Worm (Caenorhabditis elegans) whole organism, L1 larva: ENCODE measurements around the gene pqn-68.
A peak's percentile ranks its signal among the peaks of the same experiment; 100 is the strongest.

Experiments
- C04F5.9 ChIP-seq: sonication (generic microtip); optimal IDR thresholded peaks from 2 replicates; lab custom pipeline; 2016; ENCODE audit warnings: missing genetic modification characterization, missing compliant biosample characterization
- C34B4.2 ChIP-seq: sonication (generic microtip); optimal IDR thresholded peaks from 2 replicates; lab custom pipeline; 2017; ENCODE audit warnings: mild to moderate bottlenecking, missing genetic modification characterization, missing compliant biosample characterization
- F16B12.6 ChIP-seq: fragments of 150-350 bp; optimal IDR thresholded peaks from 2 replicates; lab custom pipeline; 2014; ENCODE audit warnings: missing biosample characterization, missing genetic modification characterization
- Y116A8C.19 ChIP-seq: sonication (generic microtip); optimal IDR thresholded peaks from 2 replicates; lab custom pipeline; 2016; ENCODE audit warnings: missing compliant biosample characterization, missing genetic modification characterization, borderline replicate concordance
- aly-2 ChIP-seq: fragments of 150-350 bp; optimal IDR thresholded peaks from 2 replicates; lab custom pipeline; 2014; ENCODE audit warnings: missing biosample characterization, missing genetic modification characterization
- ama-1 ChIP-seq: fragments of 150-350 bp; optimal IDR thresholded peaks from 2 replicates; lab custom pipeline; 2014
- ceh-8 ChIP-seq: fragments of 200-800 bp; sonication (Bioruptor generic); optimal IDR thresholded peaks from 2 replicates; lab custom pipeline; 2018; ENCODE audit warnings: mild to moderate bottlenecking, missing genetic modification characterization, moderate library complexity, missing compliant biosample characterization
- ceh-82 ChIP-seq, 3 experiments: fragments of 150-350 bp in 1 of 3; sonication (generic microtip) in 2 of 3; optimal IDR thresholded peaks; 2 replicates each; lab custom pipeline; 2014 to 2017; ENCODE audit warnings: missing biosample characterization in 3 of 3, missing genetic modification characterization in 3 of 3
- ceh-88 ChIP-seq: fragments of 200-800 bp; sonication (Bioruptor generic); IDR thresholded peaks from 2 replicates; pipeline ENCODE4 v1.3.6; 2022; ENCODE audit warnings: missing genetic modification characterization, missing compliant biosample characterization
- ceh-90 ChIP-seq: sonication (generic microtip); optimal IDR thresholded peaks from 2 replicates; lab custom pipeline; 2016; ENCODE audit warnings: missing genetic modification characterization, missing compliant biosample characterization
- ces-1 ChIP-seq: fragments of 150-350 bp; optimal IDR thresholded peaks from 2 replicates; lab custom pipeline; 2014; ENCODE audit warnings: missing biosample characterization, missing genetic modification reagents, missing genetic modification characterization
- dpl-1 ChIP-seq, 3 experiments: fragments of 150-350 bp in 2 of 3; sonication (generic microtip) in 1 of 3; optimal IDR thresholded peaks; 2 replicates each; lab custom pipeline; 2014 to 2017; ENCODE audit warnings: missing biosample characterization in 3 of 3, missing genetic modification characterization in 3 of 3, missing genetic modification reagents in 3 of 3
- efl-1 ChIP-seq, 4 experiments: fragments of 150-350 bp; optimal IDR thresholded peaks in 3 of 4; peaks in 1 of 4; 1 replicate in 1 of 4; 2 replicates in 3 of 4; lab custom pipeline; 2014; ENCODE audit warnings: missing biosample characterization in 2 of 4, missing genetic modification characterization in 2 of 4, missing genetic modification reagents in 2 of 4
- efl-3 ChIP-seq: fragments of 200-800 bp; sonication (Bioruptor generic); optimal IDR thresholded peaks from 2 replicates; lab custom pipeline; 2018; ENCODE audit warnings: mild to moderate bottlenecking, missing genetic modification characterization, missing compliant biosample characterization
- egl-13 ChIP-seq: sonication (generic microtip); optimal IDR thresholded peaks from 2 replicates; lab custom pipeline; 2016; ENCODE audit warnings: missing genotype, missing genetic modification reagents, missing genetic modification characterization, missing compliant biosample characterization
- egl-27 ChIP-seq, 2 experiments: fragments of 150-350 bp in 1 of 2; sonication (generic microtip); optimal IDR thresholded peaks; 3 replicates each; lab custom pipeline; 2017 to 2018; ENCODE audit warnings: missing biosample characterization in 2 of 2, missing genetic modification characterization in 2 of 2, missing genetic modification reagents in 2 of 2
- elt-2 ChIP-seq: sonication (generic microtip); optimal IDR thresholded peaks from 2 replicates; lab custom pipeline; 2016; ENCODE audit warnings: missing genetic modification characterization, mild to moderate bottlenecking, inconsistent platforms, missing compliant biosample characterization, missing genetic modification reagents
- elt-3 ChIP-seq, 6 experiments: fragments of 150-350 bp in 1 of 6; sonication (generic microtip); optimal IDR thresholded peaks; 2 replicates each; lab custom pipeline; 2017 to 2018; ENCODE audit warnings: missing biosample characterization in 6 of 6, missing genetic modification characterization in 6 of 6, inconsistent platforms in 1 of 6
- ets-5 ChIP-seq: fragments of 200-800 bp; sonication (Bioruptor generic); IDR thresholded peaks from 2 replicates; pipeline ENCODE4 v1.3.6; 2022; ENCODE audit warnings: missing genetic modification characterization, missing compliant biosample characterization
- fkh-4 ChIP-seq: sonication (generic microtip); optimal IDR thresholded peaks from 2 replicates; lab custom pipeline; 2016; ENCODE audit warnings: missing compliant biosample characterization, missing genetic modification characterization, borderline replicate concordance
- fkh-8 ChIP-seq: sonication (generic microtip); optimal IDR thresholded peaks from 2 replicates; lab custom pipeline; 2016; ENCODE audit warnings: mild to moderate bottlenecking, missing genetic modification characterization, missing compliant biosample characterization
- hlh-17 ChIP-seq: fragments of 200-800 bp; sonication (Bioruptor generic); optimal IDR thresholded peaks from 2 replicates; lab custom pipeline; 2018; ENCODE audit warnings: missing genetic modification characterization, mild to moderate bottlenecking, missing compliant biosample characterization, moderate library complexity, borderline replicate concordance
- hpl-2 ChIP-seq: fragments of 150-350 bp; optimal IDR thresholded peaks from 2 replicates; lab custom pipeline; 2014; ENCODE audit warnings: missing biosample characterization, missing genetic modification reagents, missing genetic modification characterization
- irx-1 ChIP-seq: sonication (generic microtip); optimal IDR thresholded peaks from 2 replicates; lab custom pipeline; 2016; ENCODE audit warnings: missing genetic modification characterization, missing compliant biosample characterization
- jun-1 ChIP-seq: fragments of 150-350 bp; optimal IDR thresholded peaks from 2 replicates; lab custom pipeline; 2014; ENCODE audit warnings: missing biosample characterization, missing genetic modification reagents, missing genetic modification characterization
- lin-14 ChIP-seq: fragments of 200-800 bp; sonication (Bioruptor generic); optimal IDR thresholded peaks from 2 replicates; lab custom pipeline; 2018; ENCODE audit warnings: mild to moderate bottlenecking, missing genetic modification characterization, moderate library complexity, missing compliant biosample characterization
- lin-15B ChIP-seq: fragments of 150-350 bp; sonication (generic microtip); optimal IDR thresholded peaks from 3 replicates; lab custom pipeline; 2014; ENCODE audit warnings: missing biosample characterization, missing genetic modification characterization
- lin-35 ChIP-seq, 2 experiments: fragments of 150-350 bp; optimal IDR thresholded peaks; 2 replicates each; lab custom pipeline; 2014; ENCODE audit warnings: missing biosample characterization in 2 of 2, missing genetic modification characterization in 2 of 2, missing genetic modification reagents in 2 of 2
- lin-39 ChIP-seq: fragments of 150-350 bp; optimal IDR thresholded peaks from 2 replicates; lab custom pipeline; 2014; ENCODE audit warnings: missing biosample characterization, missing genetic modification reagents, missing genetic modification characterization
- lir-3 ChIP-seq: sonication (generic microtip); optimal IDR thresholded peaks from 2 replicates; lab custom pipeline; 2016; ENCODE audit warnings: mild to moderate bottlenecking, missing genetic modification characterization, moderate library complexity, missing compliant biosample characterization; ENCODE audit not compliant: poor library complexity
- mdl-1 ChIP-seq, 2 experiments: fragments of 150-350 bp; optimal IDR thresholded peaks; 2 replicates each; lab custom pipeline; 2014 to 2017; ENCODE audit warnings: missing biosample characterization in 2 of 2, missing genetic modification characterization in 2 of 2, inconsistent platforms in 1 of 2
- mef-2 ChIP-seq: fragments of 150-350 bp; optimal IDR thresholded peaks from 2 replicates; lab custom pipeline; 2014; ENCODE audit warnings: missing biosample characterization, missing genetic modification characterization
- mep-1 ChIP-seq: fragments of 150-350 bp; optimal IDR thresholded peaks from 2 replicates; lab custom pipeline; 2014; ENCODE audit warnings: missing biosample characterization, missing genetic modification characterization
- nhr-12 ChIP-seq: sonication (generic microtip); optimal IDR thresholded peaks from 2 replicates; lab custom pipeline; 2017; ENCODE audit warnings: missing biosample characterization, missing genetic modification characterization
- nhr-19 ChIP-seq: fragments of 200-800 bp; sonication (Bioruptor generic); conservative IDR thresholded peaks from 2 replicates; pipeline ENCODE4 v1.3.6; 2022; ENCODE audit warnings: missing genetic modification characterization, missing compliant biosample characterization
- nhr-20 ChIP-seq: sonication (generic microtip); optimal IDR thresholded peaks from 2 replicates; lab custom pipeline; 2016; ENCODE audit warnings: mild to moderate bottlenecking, missing genetic modification characterization, missing compliant biosample characterization
- nhr-237 ChIP-seq: fragments of 150-350 bp; optimal IDR thresholded peaks from 2 replicates; lab custom pipeline; 2014; ENCODE audit warnings: missing biosample characterization, missing genetic modification characterization
- nhr-47 ChIP-seq: sonication (generic microtip); optimal IDR thresholded peaks from 2 replicates; lab custom pipeline; 2016; ENCODE audit warnings: mild to moderate bottlenecking, missing genetic modification characterization, moderate library complexity, missing compliant biosample characterization
- nhr-71 ChIP-seq: sonication (generic microtip); optimal IDR thresholded peaks from 2 replicates; lab custom pipeline; 2016; ENCODE audit warnings: mild to moderate bottlenecking, missing genetic modification characterization, moderate library complexity, missing compliant biosample characterization
- nhr-77 ChIP-seq: fragments of 150-350 bp; optimal IDR thresholded peaks from 2 replicates; lab custom pipeline; 2014; ENCODE audit warnings: missing biosample characterization, missing genetic modification characterization
- nhr-84 ChIP-seq: sonication (generic microtip); optimal IDR thresholded peaks from 2 replicates; lab custom pipeline; 2017; ENCODE audit warnings: missing biosample characterization, missing genetic modification characterization
- pax-3 ChIP-seq: fragments of 200-800 bp; sonication (Bioruptor generic); optimal IDR thresholded peaks from 2 replicates; lab custom pipeline; 2018; ENCODE audit warnings: mild to moderate bottlenecking, missing genetic modification characterization, moderate library complexity, missing compliant biosample characterization
- pqm-1 ChIP-seq: sonication (generic microtip); optimal IDR thresholded peaks from 3 replicates; lab custom pipeline; 2017; ENCODE audit warnings: missing biosample characterization, missing genetic modification characterization
- skn-1 ChIP-seq: fragments of 150-350 bp; optimal IDR thresholded peaks from 2 replicates; lab custom pipeline; 2014; ENCODE audit warnings: missing biosample characterization, missing genetic modification characterization
- sox-4 ChIP-seq: sonication (generic microtip); optimal IDR thresholded peaks from 2 replicates; lab custom pipeline; 2016; ENCODE audit warnings: missing genetic modification characterization, missing compliant biosample characterization
- swsn-7 ChIP-seq: sonication (generic microtip); optimal IDR thresholded peaks from 2 replicates; lab custom pipeline; 2016; ENCODE audit warnings: missing genetic modification characterization, missing compliant biosample characterization
- tlp-1 ChIP-seq: fragments of 150-350 bp; optimal IDR thresholded peaks from 2 replicates; lab custom pipeline; 2014; ENCODE audit warnings: missing biosample characterization, missing genetic modification characterization
- unc-30 ChIP-seq: sonication (generic microtip); optimal IDR thresholded peaks from 2 replicates; lab custom pipeline; 2017; ENCODE audit warnings: missing biosample characterization, missing genetic modification characterization
- unc-86 ChIP-seq: sonication (generic microtip); optimal IDR thresholded peaks from 2 replicates; lab custom pipeline; 2016; ENCODE audit warnings: missing genetic modification characterization, missing compliant biosample characterization
- xbp-1 ChIP-seq: sonication (generic microtip); optimal IDR thresholded peaks from 2 replicates; lab custom pipeline; 2016; ENCODE audit warnings: missing genetic modification characterization, missing compliant biosample characterization
- zag-1 ChIP-seq: fragments of 150-350 bp; optimal IDR thresholded peaks from 2 replicates; lab custom pipeline; 2014; ENCODE audit warnings: missing biosample characterization, missing genetic modification characterization
- ztf-4 ChIP-seq: fragments of 150-350 bp; optimal IDR thresholded peaks from 2 replicates; lab custom pipeline; 2014; ENCODE audit warnings: missing biosample characterization, missing genetic modification characterization

Gene pqn-68

ce11 chrV:12950812-12951528 lies 1.5 kb upstream of the pqn-68 start, which contains the start of the genes T16G1.9 and T16G1.18:
Gene T16G1.9, minus strand, starts transcription at chrV:12950862.
Gene T16G1.18, plus strand, starts transcription at chrV:12951304.
- TF ChIP-seq lin-14 (GFP tag; lab: Kevin White, UChicago) (peak; percentile 77), lin-15B (tag; lab: Kevin White, UChicago) (peak; percentile 12), fkh-8 (no peak), pqm-1 (tag; lab: Kevin White, UChicago) (no peak), egl-27 (tag; optimal IDR thresholded peaks at IDR 0.05; lab: Kevin White, UChicago) (no peak), aly-2 (no peak), C34B4.2 (tag; lab: Kevin White, UChicago) (no peak), lin-35 (GFP tag; optimal IDR thresholded peaks at IDR 0.05; lab: Kevin White, UChicago) (peak; percentile 52 to 56), F16B12.6 (tag; lab: Kevin White, UChicago) (peak; percentile 7), egl-13 (no peak), ceh-88 (GFP tag; lab: Robert Waterston, UW) (no peak), nhr-19 (GFP tag; lab: Robert Waterston, UW) (peak; percentile 27; the same call in 1 of the 2 replicates), irx-1 (no peak), sox-4 (tag; lab: Kevin White, UChicago) (no peak), jun-1 (tag; lab: Kevin White, UChicago) (no peak), mdl-1 (tag; optimal IDR thresholded peaks at IDR 0.05; lab: Kevin White, UChicago) (no peak), efl-3 (no peak), hlh-17 (GFP tag; lab: Kevin White, UChicago) (no peak), nhr-12 (tag; lab: Kevin White, UChicago) (no peak), zag-1 (tag; lab: Kevin White, UChicago) (no peak), dpl-1 (GFP tag; optimal IDR thresholded peaks at IDR 0.05; lab: Kevin White, UChicago) (peak in 2 of 3 experiments; percentile 43 to 62), lir-3 (tag; lab: Kevin White, UChicago) (no peak), swsn-7 (tag; lab: Kevin White, UChicago) (peak; percentile 19), lin-39 (tag; lab: Kevin White, UChicago) (no peak), nhr-20 (peak; percentile 25), unc-30 (tag; lab: Kevin White, UChicago) (no peak), mep-1 (tag; lab: Kevin White, UChicago) (peak; percentile 43), ceh-82 (tag; optimal IDR thresholded peaks at IDR 0.05; lab: Kevin White, UChicago) (peak in 2 of 3 experiments; percentile 21 to 47), ztf-4 (tag; lab: Kevin White, UChicago) (no peak), Y116A8C.19 (no peak), hpl-2 (no peak), nhr-71 (tag; lab: Kevin White, UChicago) (peak; percentile 49), nhr-47 (peak; percentile 24), mef-2 (tag; lab: Kevin White, UChicago) (no peak), C04F5.9 (tag; lab: Kevin White, UChicago) (no peak), nhr-237 (tag; lab: Kevin White, UChicago) (no peak), ets-5 (no peak), xbp-1 (tag; lab: Kevin White, UChicago) (peak; percentile 36), efl-1 (optimal IDR thresholded peaks at IDR 0.05; lab: Kevin White, UChicago) (peak; percentile 58 to 65), efl-1 (GFP tag; optimal IDR thresholded peaks at IDR 0.05 in 1 of 2; lab: Kevin White, UChicago) (peak in 1 of 2 experiments; percentile 28), nhr-84 (tag; lab: Kevin White, UChicago) (no peak), ceh-8 (no peak), fkh-4 (tag; lab: Kevin White, UChicago) (no peak), ceh-90 (tag; lab: Kevin White, UChicago) (no peak), ces-1 (GFP tag; lab: Kevin White, UChicago) (no peak), ama-1 (lab: Kevin White, UChicago) (no peak), elt-2 (tag; lab: Kevin White, UChicago) (no peak), pax-3 (tag; lab: Kevin White, UChicago) (no peak), tlp-1 (no peak), elt-3 (tag; optimal IDR thresholded peaks at IDR 0.05; lab: Kevin White, UChicago) (peak in 1 of 6 experiments; percentile 6), skn-1 (no peak), nhr-77 (tag; lab: Kevin White, UChicago) (peak; percentile 30), unc-86 (tag; lab: Kevin White, UChicago) (no peak)
